Worm (Caenorhabditis elegans): ENCODE results near the gene sdz-33.

DNA sequence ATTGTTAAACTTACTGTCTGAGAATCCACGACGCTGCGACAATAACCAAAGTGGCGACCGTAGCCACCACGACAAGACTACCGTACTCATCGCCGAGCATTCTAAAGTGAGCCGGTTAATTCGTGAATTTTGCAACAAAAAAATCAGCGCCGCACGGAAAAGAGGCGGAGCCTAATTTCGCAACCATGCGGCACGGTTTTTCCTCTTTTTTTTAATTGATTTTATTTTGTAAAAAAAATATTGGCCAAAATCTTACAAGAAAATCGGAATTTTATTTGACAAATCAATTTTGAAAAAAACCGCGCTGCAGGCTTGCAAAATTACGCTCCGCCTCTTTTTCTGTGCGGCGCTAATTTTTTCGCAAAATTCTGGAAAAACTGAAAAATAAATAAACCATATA, 26.3 kb downstream of the sdz-33 start, which contains the start of gene dolk-1:
- no peak for TF ChIP-seq flt-1 (GFP tag; IDR thresholded peaks at IDR 0.05)
- no peak for TF ChIP-seq hmbx-1 (tag; optimal IDR thresholded peaks at IDR 0.05)
- TF ChIP-seq ama-1 (optimal IDR thresholded peaks at IDR 0.05): no peak
- no peak for TF ChIP-seq tbx-11 (GFP tag; IDR thresholded peaks at IDR 0.05)
- TF ChIP-seq ets-7 (tag; optimal IDR thresholded peaks at IDR 0.05): no peak
- TF ChIP-seq pes-1 (GFP tag; IDR thresholded peaks at IDR 0.05): no peak
- no peak for TF ChIP-seq hnd-1 (tag; optimal IDR thresholded peaks at IDR 0.05)
- TF ChIP-seq F13C5.2 (tag; optimal IDR thresholded peaks at IDR 0.05): no peak
- no peak for TF ChIP-seq ceh-13 (GFP tag; optimal IDR thresholded peaks at IDR 0.05)
- no peak for TF ChIP-seq scrt-1 (GFP tag; IDR thresholded peaks at IDR 0.05)

All from whole organism, early embryonic.